Worm (Caenorhabditis elegans): ENCODE results near the gene K08F8.15.

K08F8.15 gene

ce11 chrII:8730281-8730680 lies 36.3 kb upstream of the K08F8.15 start:
- peak; percentile 32 for TF ChIP-seq rnt-1 (tag; optimal IDR thresholded peaks at IDR 0.05)
- TF ChIP-seq elt-3 (tag; optimal IDR thresholded peaks at IDR 0.05), result peak in 1 of 6 experiments; percentile 46
- peak; percentile 23 for TF ChIP-seq lin-14 (GFP tag; optimal IDR thresholded peaks at IDR 0.05)
- TF ChIP-seq blmp-1 (tag; optimal IDR thresholded peaks at IDR 0.05), result peak; percentile 93
- TF ChIP-seq lir-3 (tag; optimal IDR thresholded peaks at IDR 0.05; ENCODE audit: poor library complexity), result no peak

- TF ChIP-seq efl-1 (optimal IDR thresholded peaks at IDR 0.05) (no peak), efl-1 (GFP tag; optimal IDR thresholded peaks at IDR 0.05 in 1 of 2) (peak in 1 of 2 experiments; percentile 27), elt-3 (tag; optimal IDR thresholded peaks at IDR 0.05) (peak in 1 of 6 experiments; percentile 87), lin-35 (GFP tag; optimal IDR thresholded peaks at IDR 0.05) (no peak), blmp-1 (tag; optimal IDR thresholded peaks at IDR 0.05) (peak; percentile 96), elt-2 (tag; optimal IDR thresholded peaks at IDR 0.05) (no peak), Y116A8C.19 (tag; optimal IDR thresholded peaks at IDR 0.05; ENCODE audit: borderline replicate concordance) (no peak), ztf-11 (tag; optimal IDR thresholded peaks at IDR 0.05) (no peak), nhr-76 (tag; optimal IDR thresholded peaks at IDR 0.05) (no peak)
Observed at ce11 chrII:8730960-8731693, 35.5 kb upstream of the K08F8.15 start.

- no peak for TF ChIP-seq mef-2 (tag; optimal IDR thresholded peaks at IDR 0.05)
- peak; percentile 89 for TF ChIP-seq blmp-1 (tag; optimal IDR thresholded peaks at IDR 0.05)
Observed at ce11 chrII:8731736-8732229, 34.8 kb upstream of the K08F8.15 start.

ce11 chrII:8732339-8733100 lies 34.1 kb upstream of the K08F8.15 start, which contains the start of gene rol-6:
TSS of gene rol-6 (plus strand) at chrII:8733050.
- TF ChIP-seq hlh-17 (GFP tag; optimal IDR thresholded peaks at IDR 0.05; ENCODE audit: borderline replicate concordance) (no peak), ceh-88 (GFP tag; IDR thresholded peaks at IDR 0.05) (no peak), lin-39 (tag; optimal IDR thresholded peaks at IDR 0.05) (no peak), nhr-12 (tag; optimal IDR thresholded peaks at IDR 0.05) (no peak), blmp-1 (tag; optimal IDR thresholded peaks at IDR 0.05) (peak; percentile 50)

- TF ChIP-seq mep-1 (tag; optimal IDR thresholded peaks at IDR 0.05), result no peak
- TF ChIP-seq aly-2 (tag; optimal IDR thresholded peaks at IDR 0.05), result no peak
- TF ChIP-seq ceh-63 (GFP tag; optimal IDR thresholded peaks at IDR 0.05), result no peak
- TF ChIP-seq C16A3.4 (tag; optimal IDR thresholded peaks at IDR 0.05), result no peak
- no peak for TF ChIP-seq unc-130 (tag; optimal IDR thresholded peaks at IDR 0.05)
- TF ChIP-seq ces-1 (GFP tag; optimal IDR thresholded peaks at IDR 0.05), result no peak
- no peak for TF ChIP-seq lin-35 (GFP tag; optimal IDR thresholded peaks at IDR 0.05)
- no peak for TF ChIP-seq fkh-10 (GFP tag; optimal IDR thresholded peaks at IDR 0.05)
- no peak for TF ChIP-seq hpl-2 (GFP tag; optimal IDR thresholded peaks at IDR 0.05)
- no peak for TF ChIP-seq snu-23 (GFP tag; optimal IDR thresholded peaks at IDR 0.05)
- no peak for TF ChIP-seq ets-5 (GFP tag; IDR thresholded peaks at IDR 0.05)
- no peak for TF ChIP-seq swsn-7 (tag; optimal IDR thresholded peaks at IDR 0.05)
- TF ChIP-seq nhr-84 (tag; optimal IDR thresholded peaks at IDR 0.05), result no peak
Observed at ce11 chrII:8733627-8734026, 33.0 kb upstream of the K08F8.15 start.

- TF ChIP-seq nhr-90 (tag; optimal IDR thresholded peaks at IDR 0.05; ENCODE audit: poor library complexity) (no peak), efl-1 (optimal IDR thresholded peaks at IDR 0.05) (no peak), efl-1 (GFP tag; optimal IDR thresholded peaks at IDR 0.05 in 1 of 2) (peak in 1 of 2 experiments; percentile 24)
Observed at ce11 chrII:8737456-8737855, 29.2 kb upstream of the K08F8.15 start, which contains the start of gene idpb-4. TSS of gene idpb-4 (minus strand) at chrII:8737556.

Measured in whole organism, L1 larva.